Fruit fly (Drosophila melanogaster) whole organism, embryonic: ENCODE data around the gene Nlg2.

Source experiments
- Asciz ChIP-seq: fragments of 200-800 bp; sonication (Bioruptor generic); optimal IDR thresholded peaks from 2 replicates; lab custom pipeline; 2017; ENCODE audit warnings: missing biosample characterization, mild to moderate bottlenecking, missing genetic modification characterization, missing genetic modification reagents
- CG10959 ChIP-seq: fragments of 200-800 bp; sonication (Bioruptor generic); IDR thresholded peaks from 2 replicates; pipeline ENCODE4 v1.3.6; 2022; ENCODE audit warnings: missing biosample characterization, missing genetic modification characterization
- CG11456 ChIP-seq: fragments of 200-800 bp; sonication (Bioruptor generic); IDR thresholded peaks from 3 replicates; pipeline ENCODE4 v1.3.6; 2022; ENCODE audit warnings: missing biosample characterization, missing genetic modification characterization
- CG12744 ChIP-seq: fragments of 200-800 bp; sonication (Bioruptor generic); optimal IDR thresholded peaks from 2 replicates; lab custom pipeline; 2016; ENCODE audit warnings: missing biosample characterization, missing genetic modification characterization
- CG12942 ChIP-seq: fragments of 200-800 bp; sonication (Bioruptor generic); optimal IDR thresholded peaks from 3 replicates; lab custom pipeline; 2016; ENCODE audit warnings: missing biosample characterization, missing genetic modification characterization
- CG16813 ChIP-seq: fragments of 200-800 bp; sonication (Bioruptor generic); IDR thresholded peaks from 3 replicates; pipeline ENCODE4 v1.3.6; 2022; ENCODE audit warnings: missing biosample characterization, missing genetic modification characterization; ENCODE audit not compliant: partially characterized antibody
- CG16815 ChIP-seq: fragments of 200-800 bp; sonication (Bioruptor generic); optimal IDR thresholded peaks from 3 replicates; lab custom pipeline; 2017; ENCODE audit warnings: missing biosample characterization, mild to moderate bottlenecking, missing genetic modification characterization
- CG17361 ChIP-seq: fragments of 200-800 bp; sonication (Bioruptor generic); IDR thresholded peaks from 3 replicates; pipeline ENCODE4 v1.3.6; 2022; ENCODE audit warnings: missing biosample characterization, missing genetic modification characterization
- CG18262 ChIP-seq: fragments of 200-800 bp; optimal IDR thresholded peaks from 3 replicates; lab custom pipeline; 2019; ENCODE audit warnings: missing biosample characterization, mild to moderate bottlenecking, missing genetic modification characterization, moderate library complexity
- CG18476 ChIP-seq: fragments of 200-800 bp; sonication (Bioruptor generic); optimal IDR thresholded peaks from 2 replicates; lab custom pipeline; 2016; ENCODE audit warnings: missing biosample characterization, mild to moderate bottlenecking, missing genetic modification characterization
- CG2875 ChIP-seq: fragments of 200-800 bp; sonication (Bioruptor generic); optimal IDR thresholded peaks from 2 replicates; lab custom pipeline; 2017; ENCODE audit warnings: missing biosample characterization, mild to moderate bottlenecking, missing genetic modification characterization, missing genetic modification reagents
- CG34224 ChIP-seq: fragments of 200-800 bp; sonication (Bioruptor generic); IDR thresholded peaks from 3 replicates; pipeline ENCODE4 v1.3.6; 2022; ENCODE audit warnings: missing biosample characterization, missing genetic modification characterization; ENCODE audit not compliant: partially characterized antibody
- CG3838 ChIP-seq: fragments of 200-800 bp; sonication (Bioruptor generic); optimal IDR thresholded peaks from 3 replicates; lab custom pipeline; 2016; ENCODE audit warnings: missing biosample characterization, missing genetic modification characterization
- CG42726 ChIP-seq: fragments of 200-800 bp; sonication (Bioruptor generic); IDR thresholded peaks from 2 replicates; pipeline ENCODE4 v1.3.6; 2022; ENCODE audit warnings: missing biosample characterization, missing genetic modification characterization; ENCODE audit not compliant: partially characterized antibody
- CG4730 ChIP-seq: fragments of 200-800 bp; sonication (Bioruptor generic); IDR thresholded peaks from 2 replicates; pipeline ENCODE4 v1.3.6; 2022; ENCODE audit warnings: missing biosample characterization, missing genetic modification characterization
- CG5245 ChIP-seq: fragments of 200-800 bp; sonication (Bioruptor generic); optimal IDR thresholded peaks from 3 replicates; lab custom pipeline; 2016; ENCODE audit warnings: missing biosample characterization, missing genetic modification characterization
- CG6654 ChIP-seq: fragments of 200-800 bp; sonication (Bioruptor generic); optimal IDR thresholded peaks from 2 replicates; lab custom pipeline; 2017; ENCODE audit warnings: missing biosample characterization, mild to moderate bottlenecking, missing genetic modification characterization
- CG7357 ChIP-seq: fragments of 200-800 bp; sonication (Bioruptor generic); IDR thresholded peaks from 3 replicates; pipeline ENCODE4 v1.3.6; 2022; ENCODE audit warnings: missing biosample characterization, missing genetic modification characterization
- CG7372 ChIP-seq: fragments of 200-800 bp; sonication (Bioruptor generic); IDR thresholded peaks from 2 replicates; pipeline ENCODE4 v1.3.6; 2022; ENCODE audit warnings: missing biosample characterization, missing genetic modification characterization
- CG7786 ChIP-seq: fragments of 200-800 bp; sonication (Bioruptor generic); optimal IDR thresholded peaks from 2 replicates; lab custom pipeline; 2016; ENCODE audit warnings: missing biosample characterization, missing genetic modification characterization
- CG9609 ChIP-seq: fragments of 200-800 bp; sonication (Bioruptor generic); optimal IDR thresholded peaks from 3 replicates; lab custom pipeline; 2016; ENCODE audit warnings: missing biosample characterization, missing genetic modification characterization
- Camta ChIP-seq: fragments of 200-800 bp; sonication (Bioruptor generic); optimal IDR thresholded peaks from 2 replicates; lab custom pipeline; 2016; ENCODE audit warnings: missing biosample characterization, missing genetic modification characterization
- Dbx ChIP-seq: fragments of 200-800 bp; sonication (Bioruptor generic); IDR thresholded peaks from 3 replicates; pipeline ENCODE4 v1.3.6; 2022; ENCODE audit warnings: missing biosample characterization, missing genetic modification characterization
- Ets65A ChIP-seq: fragments of 200-800 bp; sonication (Bioruptor generic); peaks from one replicate; lab custom pipeline; 2016; ENCODE audit warnings: missing biosample characterization, missing genetic modification characterization
- H15 ChIP-seq: fragments of 200-800 bp; sonication (Bioruptor generic); IDR thresholded peaks from 3 replicates; pipeline ENCODE4 v1.3.6; 2022; ENCODE audit warnings: missing biosample characterization, missing genetic modification characterization
- HLH3B ChIP-seq: fragments of 200-800 bp; sonication (Bioruptor generic); IDR thresholded peaks from 2 replicates; pipeline ENCODE4 v1.3.6; 2022; ENCODE audit warnings: missing biosample characterization, missing genetic modification characterization
- Hey ChIP-seq: fragments of 200-800 bp; sonication (Bioruptor generic); optimal IDR thresholded peaks from 3 replicates; lab custom pipeline; 2018; ENCODE audit warnings: missing biosample characterization, mild to moderate bottlenecking, missing genetic modification characterization
- Hr39 ChIP-seq: fragments of >200 bp; optimal IDR thresholded peaks from 2 replicates; lab custom pipeline; 2017
- MBD-R2 ChIP-seq: fragments of 200-800 bp; sonication (Bioruptor generic); IDR thresholded peaks from 2 replicates; pipeline ENCODE4 v1.3.6; 2022; ENCODE audit warnings: missing biosample characterization, missing genetic modification characterization
- Med ChIP-seq: fragments of 200-800 bp; sonication (Bioruptor generic); peaks from one replicate; lab custom pipeline; 2016; ENCODE audit warnings: missing biosample characterization, missing genetic modification characterization, mild to moderate bottlenecking, inconsistent platforms, moderate library complexity
- Optix ChIP-seq: fragments of 200-800 bp; sonication (Bioruptor generic); IDR thresholded peaks from 3 replicates; pipeline ENCODE4 v1.3.6; 2022; ENCODE audit warnings: missing biosample characterization, missing genetic modification characterization
- YL-1 ChIP-seq: fragments of 200-800 bp; sonication (Bioruptor generic); optimal IDR thresholded peaks from 3 replicates; lab custom pipeline; 2017; ENCODE audit warnings: missing biosample characterization, mild to moderate bottlenecking, missing genetic modification characterization
- ato ChIP-seq: fragments of 200-800 bp; sonication (Bioruptor generic); IDR thresholded peaks from 2 replicates; pipeline ENCODE4 v1.3.6; 2022; ENCODE audit warnings: missing biosample characterization, missing genetic modification characterization; ENCODE audit not compliant: partially characterized antibody
- bigmax ChIP-seq: fragments of 200-800 bp; sonication (Bioruptor generic); optimal IDR thresholded peaks from 2 replicates; lab custom pipeline; 2018; ENCODE audit warnings: missing biosample characterization, mild to moderate bottlenecking, missing genetic modification characterization
- bowl ChIP-seq: fragments of 200-800 bp; sonication (Bioruptor generic); IDR thresholded peaks from 2 replicates; pipeline ENCODE4 v1.3.6; 2022; ENCODE audit warnings: missing biosample characterization, missing genetic modification characterization
- gro ChIP-seq: fragments of 200-800 bp; sonication (Bioruptor generic); optimal IDR thresholded peaks from 2 replicates; lab custom pipeline; 2016; ENCODE audit warnings: missing biosample characterization, missing genetic modification characterization
- ham ChIP-seq: fragments of 200-800 bp; sonication (Bioruptor generic); IDR thresholded peaks from 2 replicates; pipeline ENCODE4 v1.3.6; 2022; ENCODE audit warnings: missing biosample characterization, missing genetic modification characterization
- hth ChIP-seq: fragments of >200 bp; optimal IDR thresholded peaks from 2 replicates; lab custom pipeline; 2017; ENCODE audit warnings: inconsistent platforms
- insv ChIP-seq, 2 experiments: fragments of 200-800 bp; sonication (Bioruptor generic); optimal IDR thresholded peaks; 3 replicates each; lab custom pipeline; 2016 to 2018; ENCODE audit warnings: missing biosample characterization in 2 of 2, missing genetic modification characterization in 2 of 2
- lmd ChIP-seq: fragments of 200-800 bp; sonication (Bioruptor generic); IDR thresholded peaks from 2 replicates; pipeline ENCODE4 v1.3.6; 2022; ENCODE audit warnings: missing biosample characterization, missing genetic modification characterization
- onecut ChIP-seq: fragments of 200-800 bp; sonication (Bioruptor generic); IDR thresholded peaks from 2 replicates; pipeline ENCODE4 v1.3.6; 2022; ENCODE audit warnings: missing biosample characterization, missing genetic modification characterization
- pan ChIP-seq, 4 experiments: fragments of >200 bp in 3 of 4; fragments of 200-800 bp in 1 of 4; sonication (Bioruptor generic) in 1 of 4; optimal IDR thresholded peaks in 3 of 4; IDR thresholded peaks in 1 of 4; 2 replicates each; pipeline versions ENCODE4 v1.3.6 to Lab custom; 2017 to 2022; ENCODE audit warnings: missing biosample characterization in 2 of 4, missing genetic modification characterization in 2 of 4, mixed read lengths in 1 of 4
- pnt ChIP-seq: fragments of 200-800 bp; sonication (Bioruptor generic); optimal IDR thresholded peaks from 3 replicates; lab custom pipeline; 2016; ENCODE audit warnings: missing biosample characterization, missing genetic modification characterization
- sens ChIP-seq: fragments of 200-800 bp; sonication (Bioruptor generic); peaks from one replicate; lab custom pipeline; 2016; ENCODE audit warnings: missing biosample characterization, missing genetic modification characterization
- sens-2 ChIP-seq: fragments of 200-800 bp; sonication (Bioruptor generic); IDR thresholded peaks from 2 replicates; pipeline ENCODE4 v1.3.6; 2022; ENCODE audit warnings: missing biosample characterization, missing genetic modification characterization
- sima ChIP-seq: fragments of 200-800 bp; sonication (Bioruptor generic); optimal IDR thresholded peaks from 2 replicates; lab custom pipeline; 2016; ENCODE audit warnings: missing biosample characterization, missing genetic modification characterization
- sisA ChIP-seq: fragments of 200-800 bp; sonication (Bioruptor generic); IDR thresholded peaks from 2 replicates; pipeline ENCODE4 v1.3.6; 2022; ENCODE audit warnings: missing biosample characterization, missing genetic modification characterization
- stc ChIP-seq: fragments of 200-800 bp; sonication (Bioruptor generic); IDR thresholded peaks from 2 replicates; pipeline ENCODE4 v1.3.6; 2022; ENCODE audit warnings: missing biosample characterization, missing genetic modification characterization
- vfl ChIP-seq: fragments of 200-800 bp; sonication (Bioruptor generic); optimal IDR thresholded peaks from 2 replicates; lab custom pipeline; 2016; ENCODE audit warnings: missing biosample characterization, missing genetic modification characterization

The Nlg2 gene

dm6 chr2L:6836114-6836513 lies 38.6 kb upstream of the Nlg2 start (continued):
- TF ChIP-seq Med, result peak; percentile 5
- no peak for TF ChIP-seq CG11456
- TF ChIP-seq CG16813 (GFP tag; lab: Robert Waterston, UW), result no peak
- TF ChIP-seq CG7357 (GFP tag; lab: Robert Waterston, UW), result no peak

DNA sequence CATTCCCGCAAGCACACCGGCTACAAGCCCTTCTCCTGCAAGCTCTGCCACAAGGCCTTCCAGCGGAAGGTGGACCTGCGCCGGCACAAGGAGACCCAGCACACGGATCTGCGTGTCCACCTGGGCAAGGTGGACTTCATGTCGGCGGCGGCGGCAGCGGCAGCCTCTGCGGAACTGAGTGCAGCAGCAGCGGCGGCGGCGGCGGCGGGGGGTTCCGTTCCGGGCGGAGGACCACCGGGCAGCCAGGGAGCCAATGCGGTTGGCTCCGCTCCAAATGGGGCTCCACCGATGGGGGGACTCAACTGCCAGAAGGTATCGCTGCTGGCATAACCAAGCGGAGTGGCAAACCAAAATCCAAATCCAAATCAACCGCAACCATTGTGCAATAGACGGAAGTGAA lies 36.9 kb upstream of the Nlg2 start:
- 0 out of 3 replicates have a peak, but pooled peaks have one; percentile 21 for TF ChIP-seq Optix (GFP tag; lab: Robert Waterston, UW)
- TF ChIP-seq sisA, result 0 out of 2 replicates have a peak, but pooled peaks have one; percentile 30
- TF ChIP-seq CG42726 (GFP tag; lab: Robert Waterston, UW), result 0 out of 2 replicates have a peak, but pooled peaks have one; percentile 23
- TF ChIP-seq CG2875 (GFP tag; lab: Kevin White, UChicago), result no peak
- 0 out of 2 replicates have a peak, but pooled peaks have one; percentile 4 for TF ChIP-seq CG4730 (GFP tag; lab: Robert Waterston, UW)
- no peak for TF ChIP-seq Hey (tag; lab: Kevin White, UChicago)
- TF ChIP-seq CG16813 (GFP tag; lab: Robert Waterston, UW), result 0 out of 3 replicates have a peak, but pooled peaks have one; percentile 22
- TF ChIP-seq Ets65A, result peak; percentile 63
- TF ChIP-seq sima, result no peak
- TF ChIP-seq Hr39 (lab: Kevin White, UChicago), result peak; percentile 84
- peak; percentile 11 for TF ChIP-seq sens

- peak; percentile 75 for TF ChIP-seq lmd (GFP tag; lab: Robert Waterston, UW)
- TF ChIP-seq hth (lab: Kevin White, UChicago), result no peak
- peak; percentile 16 for TF ChIP-seq CG12744
- peak; percentile 81 for TF ChIP-seq onecut
- no peak for TF ChIP-seq insv (GFP tag; optimal IDR thresholded peaks at IDR 0.05; lab: Kevin White, UChicago)
- peak; percentile 50 for TF ChIP-seq CG6654 (GFP tag; lab: Kevin White, UChicago)
- peak; percentile 76 for TF ChIP-seq CG5245
- no peak for TF ChIP-seq bowl (GFP tag; lab: Robert Waterston, UW)
- peak; percentile 80 for TF ChIP-seq pnt (GFP tag; lab: Kevin White, UChicago)
- no peak for TF ChIP-seq MBD-R2
- TF ChIP-seq Med, result peak; percentile 92
- peak; percentile 95 for TF ChIP-seq sens-2 (GFP tag; lab: Robert Waterston, UW)
- TF ChIP-seq CG17361 (GFP tag; lab: Robert Waterston, UW), result peak; percentile 82
- peak; percentile 88 for TF ChIP-seq CG18262 (tag; lab: Kevin White, UChicago)
- no peak for TF ChIP-seq pan (optimal IDR thresholded peaks at IDR 0.05; lab: Kevin White, UChicago)
- TF ChIP-seq pan (GFP tag; optimal IDR thresholded peaks at IDR 0.05 in 1 of 2, IDR thresholded peaks at IDR 0.05 in 1 of 2), result peak in 1 of 2 experiments; percentile 64
- peak; percentile 60 for TF ChIP-seq CG7786
- no peak for TF ChIP-seq vfl (GFP tag; lab: Kevin White, UChicago)
- peak; percentile 56 for TF ChIP-seq CG9609 (GFP tag; lab: Kevin White, UChicago)
- TF ChIP-seq YL-1 (GFP tag; lab: Kevin White, UChicago), result no peak
- peak; percentile 71 for TF ChIP-seq sisA
- TF ChIP-seq CG12942 (GFP tag; lab: Kevin White, UChicago), result peak; percentile 40
- peak; percentile 70 for TF ChIP-seq CG7372 (GFP tag; lab: Robert Waterston, UW)
- no peak for TF ChIP-seq bigmax (GFP tag; lab: Kevin White, UChicago)
- peak; percentile 74 for TF ChIP-seq HLH3B (GFP tag; lab: Robert Waterston, UW)
- TF ChIP-seq H15, result peak; percentile 63; the same call in 2 of the 3 replicates
- no peak for TF ChIP-seq Dbx
- TF ChIP-seq CG34224 (GFP tag; lab: Robert Waterston, UW), result no peak
- TF ChIP-seq Camta (GFP tag; lab: Kevin White, UChicago), result peak; percentile 59
- peak; percentile 52; the same call in 1 of the 2 replicates for TF ChIP-seq stc (GFP tag; lab: Robert Waterston, UW)
- TF ChIP-seq CG3838 (GFP tag; lab: Kevin White, UChicago), result peak; percentile 37
- peak; percentile 91 for TF ChIP-seq CG10959
- TF ChIP-seq Asciz (GFP tag; lab: Kevin White, UChicago), result peak; percentile 36
- TF ChIP-seq ato (GFP tag; lab: Robert Waterston, UW), result no peak
- TF ChIP-seq ham (GFP tag; lab: Robert Waterston, UW), result no peak
- peak; percentile 80 for TF ChIP-seq CG16815 (GFP tag; lab: Kevin White, UChicago)
- TF ChIP-seq CG18476, result peak; percentile 65
- no peak for TF ChIP-seq gro
Measured at dm6 chr2L:6841349-6841748, 33.4 kb upstream of the Nlg2 start.
